Worm (Caenorhabditis elegans): ENCODE results near the gene C38C10.3.

ce11 chrIII:9390007-9390406, 4.6 kb upstream of the C38C10.3 start, which contains the start of gene slc-17.2:
- TF ChIP-seq dpl-1 (GFP tag; optimal IDR thresholded peaks at IDR 0.05) = no peak
- no peak for TF ChIP-seq lsl-1 (GFP tag; optimal IDR thresholded peaks at IDR 0.05)
- no peak for TF ChIP-seq dox-1 (GFP tag; IDR thresholded peaks at IDR 0.05)
- TF ChIP-seq efl-1 (GFP tag; optimal IDR thresholded peaks at IDR 0.05) = no peak

Measured in whole organism, young adult.